Worm (Caenorhabditis elegans) whole organism, L3 larva: ENCODE results near the gene W08E12.9.

Experiments
- R02D3.7 ChIP-seq: fragments of 150-350 bp; optimal IDR thresholded peaks from 2 replicates; lab custom pipeline; 2014; ENCODE audit warnings: missing biosample characterization, missing genetic modification characterization
- aly-2 ChIP-seq: fragments of 150-350 bp; optimal IDR thresholded peaks from 2 replicates; lab custom pipeline; 2014; ENCODE audit warnings: missing biosample characterization, missing genetic modification characterization
- elt-3 ChIP-seq, 3 experiments: fragments of 150-350 bp in 1 of 3; sonication (generic microtip) in 2 of 3; optimal IDR thresholded peaks; 2 replicates in 2 of 3; 4 replicates in 1 of 3; lab custom pipeline; 2014 to 2017; ENCODE audit warnings: missing biosample characterization in 3 of 3, missing genetic modification characterization in 3 of 3
- jun-1 ChIP-seq: fragments of 150-350 bp; optimal IDR thresholded peaks from 2 replicates; lab custom pipeline; 2014; ENCODE audit warnings: missing biosample characterization, missing genetic modification reagents, missing genetic modification characterization
- mdl-1 ChIP-seq: fragments of 150-350 bp; optimal IDR thresholded peaks from 2 replicates; lab custom pipeline; 2014; ENCODE audit warnings: missing biosample characterization, missing genetic modification characterization
- nfya-1 ChIP-seq: sonication (generic microtip); optimal IDR thresholded peaks from 2 replicates; lab custom pipeline; 2017; ENCODE audit warnings: missing genetic modification characterization, mild to moderate bottlenecking, missing compliant biosample characterization, antibody characterized with exemption, moderate library complexity; ENCODE audit not compliant: insufficient read depth
- nhr-23 ChIP-seq: fragments of 150-350 bp; optimal IDR thresholded peaks from 2 replicates; lab custom pipeline; 2014; ENCODE audit warnings: missing biosample characterization, missing genetic modification reagents, missing genetic modification characterization
- nhr-28 ChIP-seq: fragments of 150-350 bp; optimal IDR thresholded peaks from 2 replicates; lab custom pipeline; 2014; ENCODE audit warnings: missing biosample characterization, missing genetic modification characterization
- nhr-76 ChIP-seq: fragments of 150-350 bp; sonication (generic microtip); optimal IDR thresholded peaks from 5 replicates; lab custom pipeline; 2014; ENCODE audit warnings: missing biosample characterization, missing genetic modification characterization
- pha-4 ChIP-seq: fragments of 150-350 bp; optimal IDR thresholded peaks from 2 replicates; lab custom pipeline; 2014; ENCODE audit warnings: missing biosample characterization, missing genetic modification reagents, missing genetic modification characterization
- pqm-1 ChIP-seq: fragments of 150-350 bp; optimal IDR thresholded peaks from 2 replicates; lab custom pipeline; 2017; ENCODE audit warnings: missing biosample characterization, missing genetic modification characterization, inconsistent platforms
- unc-39 ChIP-seq: sonication (generic microtip); optimal IDR thresholded peaks from 4 replicates; lab custom pipeline; 2017; ENCODE audit warnings: missing biosample characterization, missing genetic modification characterization

- TF ChIP-seq jun-1 (tag; lab: Kevin White, UChicago) (no peak), nhr-76 (tag; lab: Kevin White, UChicago) (no peak), R02D3.7 (tag; lab: Kevin White, UChicago) (no peak), aly-2 (tag; lab: Kevin White, UChicago) (no peak), pha-4 (tag; lab: Kevin White, UChicago) (no peak), nhr-23 (tag; lab: Kevin White, UChicago) (no peak), unc-39 (no peak), mdl-1 (tag; lab: Kevin White, UChicago) (no peak), nfya-1 (tag; lab: Kevin White, UChicago) (no peak), elt-3 (tag; optimal IDR thresholded peaks at IDR 0.05; lab: Kevin White, UChicago) (no peak), nhr-28 (tag; lab: Kevin White, UChicago) (no peak), pqm-1 (tag; lab: Kevin White, UChicago) (no peak)
Observed at ce11 chrIV:3296578-3297549, 10.5 kb downstream of the W08E12.9 start.
